Fruit fly (Drosophila melanogaster) whole organism: ENCODE measurements around the gene GMF.

Experiments
- CG8478 ChIP-seq: fragments of >200 bp; optimal IDR thresholded peaks from 2 replicates; lab custom pipeline; 2018; ENCODE audit warnings: inconsistent platforms
- Dll ChIP-seq: fragments of >200 bp; optimal IDR thresholded peaks from 2 replicates; lab custom pipeline; 2017
- EcR ChIP-seq, 2 experiments: fragments of >200 bp; optimal IDR thresholded peaks; 2 replicates each; lab custom pipeline; 2017; ENCODE audit warnings: missing biosample characterization in 2 of 2, missing genetic modification characterization in 2 of 2, missing genetic modification reagents in 2 of 2
- pan ChIP-seq: fragments of >200 bp; optimal IDR thresholded peaks from 2 replicates; lab custom pipeline; 2017
- psq ChIP-seq: fragments of >200 bp; optimal IDR thresholded peaks from 2 replicates; lab custom pipeline; 2017
- usp ChIP-seq: fragments of >200 bp; optimal IDR thresholded peaks from 2 replicates; lab custom pipeline; 2017; ENCODE audit warnings: missing biosample characterization, missing genetic modification characterization, mixed read lengths

Gene GMF

dm6 chr2L:16274100-16274499, 28.7 kb downstream of the GMF start:
- TF ChIP-seq usp (GFP tag; lab: Kevin White, UChicago) (no peak), psq (no peak), pan (lab: Kevin White, UChicago) (no peak), EcR (GFP tag; optimal IDR thresholded peaks at IDR 0.05; lab: Kevin White, UChicago) (peak; percentile 21), CG8478 (lab: Kevin White, UChicago) (no peak), Dll (no peak)

- TF ChIP-seq pan (lab: Kevin White, UChicago), result no peak
- TF ChIP-seq psq, result no peak
These were observed 29.3 kb downstream of the GMF start for dm6 chr2L:16273439-16273838.

DNA sequence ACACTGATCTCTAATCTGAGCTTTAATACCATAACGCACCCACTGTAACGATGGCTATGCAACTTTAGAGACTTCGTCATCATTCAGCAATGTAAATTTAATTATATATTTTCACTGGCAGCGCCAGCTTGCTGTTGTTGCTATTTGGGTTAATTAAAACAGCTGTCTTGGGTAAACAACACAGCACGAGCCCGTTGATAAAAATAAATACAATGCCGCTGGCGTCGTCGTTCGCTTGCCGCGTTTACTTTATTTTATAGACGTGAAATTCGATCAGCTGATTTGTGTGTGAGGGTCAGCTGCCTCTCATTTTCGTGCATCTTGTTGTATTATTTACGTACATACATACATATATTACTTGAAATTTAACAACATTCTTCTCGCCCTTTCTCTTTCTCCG, 30.0 kb downstream of the GMF start:
- TF ChIP-seq CG8478 (lab: Kevin White, UChicago) (no peak), usp (GFP tag; lab: Kevin White, UChicago) (no peak), Dll (no peak), psq (no peak), pan (lab: Kevin White, UChicago) (no peak), EcR (GFP tag; optimal IDR thresholded peaks at IDR 0.05; lab: Kevin White, UChicago) (no peak)

- no peak for TF ChIP-seq CG8478 (lab: Kevin White, UChicago)
- no peak for TF ChIP-seq psq
- TF ChIP-seq pan (lab: Kevin White, UChicago), result no peak
- no peak for TF ChIP-seq EcR (GFP tag; optimal IDR thresholded peaks at IDR 0.05; lab: Kevin White, UChicago)
- no peak for TF ChIP-seq Dll
- no peak for TF ChIP-seq usp (GFP tag; lab: Kevin White, UChicago)
These were observed 31.3 kb downstream of the GMF start for dm6 chr2L:16271486-16271806.

- no peak for TF ChIP-seq psq
- no peak for TF ChIP-seq usp (GFP tag; lab: Kevin White, UChicago)
- TF ChIP-seq EcR (GFP tag; optimal IDR thresholded peaks at IDR 0.05; lab: Kevin White, UChicago), result no peak
- no peak for TF ChIP-seq pan (lab: Kevin White, UChicago)
- TF ChIP-seq Dll, result no peak
- TF ChIP-seq CG8478 (lab: Kevin White, UChicago), result no peak
These were observed 31.9 kb downstream of the GMF start for dm6 chr2L:16270667-16271485.

dm6 chr2L:16269232-16270134, 33.3 kb downstream of the GMF start:
- TF ChIP-seq Dll, result peak; percentile 92
- peak in 1 of 2 experiments; percentile 73 for TF ChIP-seq EcR (GFP tag; optimal IDR thresholded peaks at IDR 0.05; lab: Kevin White, UChicago)
- no peak for TF ChIP-seq psq

DNA sequence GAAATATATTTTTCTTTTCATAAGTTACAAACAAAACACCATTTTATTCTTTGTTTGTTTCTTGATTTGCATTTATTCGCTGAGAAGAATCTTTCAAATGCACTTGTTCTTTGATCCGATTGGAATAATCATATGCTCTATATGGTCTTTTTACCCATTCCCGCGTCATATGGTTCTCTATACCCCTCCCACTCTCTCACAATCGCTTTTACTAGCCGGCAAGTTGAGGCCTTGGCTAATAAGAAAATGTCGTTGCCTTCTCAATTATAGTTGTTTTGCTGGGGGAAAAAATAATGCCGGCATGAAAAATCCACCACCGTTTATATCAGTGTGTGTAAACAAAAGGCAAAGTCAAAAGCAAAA, 33.9 kb downstream of the GMF start:
- TF ChIP-seq usp (GFP tag; lab: Kevin White, UChicago) (no peak), CG8478 (lab: Kevin White, UChicago) (no peak), Dll (no peak), EcR (GFP tag; optimal IDR thresholded peaks at IDR 0.05; lab: Kevin White, UChicago) (no peak), pan (lab: Kevin White, UChicago) (no peak), psq (no peak)

- TF ChIP-seq pan (lab: Kevin White, UChicago) (no peak), EcR (GFP tag; optimal IDR thresholded peaks at IDR 0.05; lab: Kevin White, UChicago) (peak in 1 of 2 experiments; percentile 76), Dll (peak; percentile 60), CG8478 (lab: Kevin White, UChicago) (no peak), usp (GFP tag; lab: Kevin White, UChicago) (no peak), psq (no peak)
These were observed 34.6 kb downstream of the GMF start for dm6 chr2L:16268107-16268539.

DNA sequence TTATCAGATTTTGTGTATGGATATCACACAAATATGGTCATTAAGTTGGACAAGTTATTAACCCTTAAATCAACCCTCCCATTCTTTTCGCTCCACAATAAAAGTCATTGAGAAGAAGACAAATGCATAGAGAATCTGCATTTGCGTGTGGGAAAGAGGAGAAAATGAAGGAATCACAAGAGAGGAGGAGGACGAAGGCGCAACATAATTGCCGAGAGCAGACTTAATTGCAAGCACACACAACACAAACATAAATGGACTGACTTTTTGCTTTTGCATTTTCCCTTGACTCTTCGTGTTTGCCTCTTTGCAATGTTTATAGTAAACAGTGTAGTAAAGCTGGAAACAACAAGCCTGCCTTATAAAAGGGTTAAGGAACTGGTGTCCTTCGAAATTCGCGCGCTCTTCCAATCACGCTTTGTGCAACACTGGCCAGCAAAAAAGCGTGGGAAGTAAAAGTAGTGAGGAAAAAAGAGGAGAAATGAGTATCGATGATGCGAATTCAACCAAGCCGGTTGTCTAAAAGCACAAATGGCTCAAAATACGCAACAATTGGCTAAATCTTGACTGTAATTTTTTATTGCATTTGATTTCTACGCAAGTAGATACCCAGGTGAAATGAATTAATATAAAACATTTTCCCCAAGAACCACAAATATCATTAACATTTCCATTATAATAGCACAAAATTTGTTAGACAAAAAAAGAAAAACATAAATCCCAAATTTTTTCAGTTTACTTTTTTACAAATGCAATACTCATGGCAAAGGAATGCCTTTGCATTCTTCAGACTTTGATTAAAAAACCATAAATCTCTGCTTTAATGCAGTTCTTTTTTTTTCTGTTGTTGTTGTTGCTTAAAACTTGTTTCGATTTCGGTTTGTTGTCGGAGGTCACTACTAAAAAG, 35.3 kb downstream of the GMF start:
- TF ChIP-seq EcR (GFP tag; optimal IDR thresholded peaks at IDR 0.05; lab: Kevin White, UChicago) (no peak), usp (GFP tag; lab: Kevin White, UChicago) (no peak), pan (lab: Kevin White, UChicago) (no peak), psq (no peak), Dll (no peak), CG8478 (lab: Kevin White, UChicago) (no peak)

dm6 chr2L:16263723-16264122, 39.0 kb downstream of the GMF start:
- TF ChIP-seq pan (lab: Kevin White, UChicago) (no peak), Dll (no peak), usp (GFP tag; lab: Kevin White, UChicago) (no peak), EcR (GFP tag; optimal IDR thresholded peaks at IDR 0.05; lab: Kevin White, UChicago) (no peak), psq (no peak), CG8478 (lab: Kevin White, UChicago) (no peak)

DNA sequence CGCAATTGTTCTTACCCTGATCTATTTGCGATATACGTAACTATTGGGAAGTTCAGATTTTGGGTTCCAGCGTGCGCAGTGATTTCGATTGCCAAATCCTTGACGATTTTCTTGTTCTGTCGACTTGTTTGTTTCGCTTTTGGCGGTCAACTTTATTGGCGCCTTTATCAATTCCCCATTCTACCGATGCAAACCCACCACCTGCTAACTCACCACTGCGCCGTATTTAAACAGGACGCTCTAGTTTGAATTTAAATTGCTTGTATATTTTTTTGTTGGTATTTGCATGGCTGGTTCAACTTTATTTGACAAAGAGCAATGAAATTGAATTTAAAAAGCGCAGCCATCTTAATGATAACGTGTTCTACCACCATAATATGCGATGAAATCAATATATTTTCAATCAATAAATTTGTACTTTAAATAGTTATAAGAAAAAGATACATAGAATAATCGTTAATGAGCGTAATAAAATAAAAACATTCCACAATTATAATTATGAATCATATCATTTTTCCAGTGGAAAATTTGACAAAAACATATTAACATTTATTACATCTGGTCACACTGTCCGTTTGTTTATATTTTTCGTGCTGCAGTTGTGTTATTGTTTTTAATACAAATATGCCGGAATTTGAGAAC, 41.1 kb downstream of the GMF start, which contains the start of the genes twe and CG4935:
Gene twe (minus strand): TSS at position 302 of the 642 bp plus-strand sequence.
Gene CG4935 (plus strand): TSS at position 566 of the 642 bp plus-strand sequence.
- TF ChIP-seq Dll (no peak), usp (GFP tag; lab: Kevin White, UChicago) (no peak), pan (lab: Kevin White, UChicago) (no peak), CG8478 (lab: Kevin White, UChicago) (no peak), psq (no peak), EcR (GFP tag; optimal IDR thresholded peaks at IDR 0.05; lab: Kevin White, UChicago) (no peak)
